Worm (Caenorhabditis elegans) whole organism, late embryonic: Measurements from ENCODE around the gene Y82E9BR.8.

Experiments used
- F13H6.1 ChIP-seq: sonication (generic microtip); optimal IDR thresholded peaks from 2 replicates; lab custom pipeline; 2016; ENCODE audit warnings: missing genetic modification characterization, missing compliant biosample characterization
- K09A11.1 ChIP-seq: sonication (generic microtip); optimal IDR thresholded peaks from 2 replicates; lab custom pipeline; 2017; ENCODE audit warnings: antibody characterized with exemption, mild to moderate bottlenecking, missing genetic modification characterization, missing compliant biosample characterization; ENCODE audit not compliant: insufficient read depth
- ama-1 ChIP-seq: fragments of 150-350 bp; optimal IDR thresholded peaks from 2 replicates; lab custom pipeline; 2014
- ceh-18 ChIP-seq: sonication (generic microtip); optimal IDR thresholded peaks from 2 replicates; lab custom pipeline; 2016; ENCODE audit warnings: missing genetic modification characterization, missing compliant biosample characterization
- ceh-19 ChIP-seq: fragments of 200-800 bp; sonication (Bioruptor generic); optimal IDR thresholded peaks from 2 replicates; lab custom pipeline; 2018; ENCODE audit warnings: mild to moderate bottlenecking, missing genetic modification characterization, missing compliant biosample characterization
- ceh-2 ChIP-seq: sonication (generic microtip); optimal IDR thresholded peaks from 2 replicates; lab custom pipeline; 2016; ENCODE audit warnings: missing genotype, missing genetic modification characterization, missing compliant biosample characterization
- ceh-22 ChIP-seq: sonication (generic microtip); optimal IDR thresholded peaks from 2 replicates; lab custom pipeline; 2017; ENCODE audit warnings: missing biosample characterization, missing genetic modification characterization
- ceh-24 ChIP-seq: sonication (generic microtip); optimal IDR thresholded peaks from 2 replicates; lab custom pipeline; 2016; ENCODE audit warnings: mild to moderate bottlenecking, missing genetic modification characterization, missing compliant biosample characterization
- ceh-34 ChIP-seq: sonication (generic microtip); optimal IDR thresholded peaks from 2 replicates; lab custom pipeline; 2016; ENCODE audit warnings: mild to moderate bottlenecking, missing genetic modification characterization, missing compliant biosample characterization
- ceh-48 ChIP-seq: sonication (generic microtip); optimal IDR thresholded peaks from 2 replicates; lab custom pipeline; 2016; ENCODE audit warnings: missing genetic modification characterization, inconsistent platforms, missing compliant biosample characterization
- ceh-6 ChIP-seq: fragments of 200-800 bp; sonication (Bioruptor generic); optimal IDR thresholded peaks from 2 replicates; lab custom pipeline; 2018; ENCODE audit warnings: mild to moderate bottlenecking, missing genetic modification characterization, missing compliant biosample characterization
- dmd-4 ChIP-seq: sonication (generic microtip); optimal IDR thresholded peaks from 2 replicates; lab custom pipeline; 2016; ENCODE audit warnings: borderline replicate concordance, missing genetic modification characterization, missing compliant biosample characterization
- dve-1 ChIP-seq: sonication (generic microtip); optimal IDR thresholded peaks from 2 replicates; lab custom pipeline; 2017; ENCODE audit warnings: antibody characterized with exemption, mild to moderate bottlenecking, missing genetic modification characterization, missing compliant biosample characterization
- elt-2 ChIP-seq: sonication (generic microtip); optimal IDR thresholded peaks from 2 replicates; lab custom pipeline; 2016; ENCODE audit warnings: missing genetic modification reagents, missing genetic modification characterization, missing compliant biosample characterization
- ets-4 ChIP-seq: sonication (generic microtip); optimal IDR thresholded peaks from 2 replicates; lab custom pipeline; 2016; ENCODE audit warnings: missing genetic modification characterization, missing compliant biosample characterization
- eyg-1 ChIP-seq: sonication (generic microtip); optimal IDR thresholded peaks from 2 replicates; lab custom pipeline; 2016; ENCODE audit warnings: missing genotype, missing genetic modification characterization, missing compliant biosample characterization
- fkh-6 ChIP-seq: sonication (generic microtip); optimal IDR thresholded peaks from 2 replicates; lab custom pipeline; 2016; ENCODE audit warnings: missing genetic modification characterization, missing compliant biosample characterization
- hlh-30 ChIP-seq: sonication (generic microtip); optimal IDR thresholded peaks from 2 replicates; lab custom pipeline; 2017; ENCODE audit warnings: antibody characterized with exemption, missing genetic modification characterization, missing compliant biosample characterization; ENCODE audit not compliant: insufficient read depth
- hlh-6 ChIP-seq: sonication (generic microtip); optimal IDR thresholded peaks from 2 replicates; lab custom pipeline; 2016; ENCODE audit warnings: missing genotype, missing genetic modification characterization, missing compliant biosample characterization
- hlh-8 ChIP-seq: sonication (generic microtip); optimal IDR thresholded peaks from 2 replicates; lab custom pipeline; 2016; ENCODE audit warnings: missing genotype, missing genetic modification characterization, missing compliant biosample characterization
- lin-11 ChIP-seq: fragments of 200-800 bp; sonication (Bioruptor generic); optimal IDR thresholded peaks from 2 replicates; lab custom pipeline; 2018; ENCODE audit warnings: mild to moderate bottlenecking, missing genetic modification characterization, missing compliant biosample characterization
- madf-2 ChIP-seq: sonication (generic microtip); optimal IDR thresholded peaks from 2 replicates; lab custom pipeline; 2017; ENCODE audit warnings: missing genetic modification characterization, missing compliant biosample characterization
- nhr-232 ChIP-seq: sonication (generic microtip); optimal IDR thresholded peaks from 2 replicates; lab custom pipeline; 2016; ENCODE audit warnings: missing genetic modification characterization, missing compliant biosample characterization
- npax-4 ChIP-seq: sonication (generic microtip); optimal IDR thresholded peaks from 2 replicates; lab custom pipeline; 2016; ENCODE audit warnings: missing genetic modification characterization, missing compliant biosample characterization
- pha-2 ChIP-seq: sonication (generic microtip); optimal IDR thresholded peaks from 2 replicates; lab custom pipeline; 2017; ENCODE audit warnings: mild to moderate bottlenecking, missing genetic modification characterization, missing compliant biosample characterization
- pqm-1 ChIP-seq: sonication (generic microtip); optimal IDR thresholded peaks from 2 replicates; lab custom pipeline; 2016; ENCODE audit warnings: missing genetic modification characterization, missing compliant biosample characterization
- pros-1 ChIP-seq: fragments of 150-350 bp; optimal IDR thresholded peaks from 2 replicates; lab custom pipeline; 2014; ENCODE audit warnings: missing biosample characterization, missing genetic modification reagents, missing genetic modification characterization
- ref-2 ChIP-seq: sonication (generic microtip); optimal IDR thresholded peaks from 2 replicates; lab custom pipeline; 2016; ENCODE audit warnings: missing genetic modification characterization, missing compliant biosample characterization
- sox-2 ChIP-seq: fragments of 200-800 bp; sonication (Bioruptor generic); IDR thresholded peaks from 2 replicates; pipeline ENCODE4 v1.3.6; 2022; ENCODE audit warnings: missing genetic modification reagents, missing genetic modification characterization, missing compliant biosample characterization
- sox-4 ChIP-seq: sonication (generic microtip); optimal IDR thresholded peaks from 2 replicates; lab custom pipeline; 2017; ENCODE audit warnings: mild to moderate bottlenecking, missing genetic modification characterization, inconsistent platforms, missing compliant biosample characterization
- syd-9 ChIP-seq: sonication (generic microtip); optimal IDR thresholded peaks from 2 replicates; lab custom pipeline; 2016; ENCODE audit warnings: mild to moderate bottlenecking, missing genetic modification characterization, moderate library complexity, missing compliant biosample characterization
- tbx-2 ChIP-seq: sonication (generic microtip); optimal IDR thresholded peaks from 2 replicates; lab custom pipeline; 2016; ENCODE audit warnings: missing genetic modification characterization, missing compliant biosample characterization
- unc-3 ChIP-seq, 2 experiments: fragments of 200-800 bp in 1 of 2; sonication (Bioruptor generic) in 1 of 2; sonication (generic microtip) in 1 of 2; conservative IDR thresholded peaks in 1 of 2; optimal IDR thresholded peaks in 1 of 2; 2 replicates each; pipeline versions ENCODE4 v1.3.6 to Lab custom; 2016 to 2022; ENCODE audit warnings: missing compliant biosample characterization in 2 of 2, missing genetic modification characterization in 2 of 2, missing genetic modification reagents in 1 of 2
- unc-55 ChIP-seq: sonication (generic microtip); optimal IDR thresholded peaks from 2 replicates; lab custom pipeline; 2017; ENCODE audit warnings: missing biosample characterization, missing genetic modification reagents, missing genetic modification characterization
- unc-86 ChIP-seq: sonication (generic microtip); optimal IDR thresholded peaks from 2 replicates; lab custom pipeline; 2016; ENCODE audit warnings: missing genetic modification characterization, missing compliant biosample characterization
- ztf-16 ChIP-seq: sonication (generic microtip); optimal IDR thresholded peaks from 2 replicates; lab custom pipeline; 2017; ENCODE audit warnings: missing genetic modification characterization, missing compliant biosample characterization

Gene Y82E9BR.8

DNA sequence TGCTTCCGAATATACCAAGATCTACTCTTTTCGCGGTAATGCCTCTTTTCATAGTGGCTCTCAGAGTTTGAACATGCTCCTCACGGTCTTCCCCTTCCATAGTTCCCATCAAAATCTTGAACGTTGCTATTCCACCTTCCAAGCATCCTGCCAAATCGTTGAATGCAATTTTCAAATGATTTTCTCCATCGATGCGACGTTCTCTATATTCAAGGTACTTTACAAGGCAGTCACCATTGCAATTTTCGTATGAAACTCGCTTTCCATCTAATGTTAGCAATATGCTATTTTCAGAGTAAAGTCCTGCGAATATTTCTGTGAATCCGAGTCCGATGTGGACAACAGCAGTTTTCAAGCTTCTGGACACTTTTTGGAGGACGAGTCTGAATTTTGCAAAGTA lies 43.6 kb downstream of the Y82E9BR.8 start:
- no peak for TF ChIP-seq ref-2 (tag; lab: Kevin White, UChicago)
- TF ChIP-seq lin-11 (tag; lab: Kevin White, UChicago) = no peak
- TF ChIP-seq dmd-4 = no peak
- TF ChIP-seq ceh-48 = no peak
- TF ChIP-seq ceh-22 (tag; lab: Kevin White, UChicago) = no peak
- TF ChIP-seq unc-55 (GFP tag; lab: Kevin White, UChicago) = no peak
- TF ChIP-seq npax-4 = no peak
- TF ChIP-seq fkh-6 (tag; lab: Kevin White, UChicago) = no peak
- TF ChIP-seq pha-2 (tag; lab: Kevin White, UChicago) = no peak
- TF ChIP-seq ama-1 = no peak
- no peak for TF ChIP-seq F13H6.1
- TF ChIP-seq ceh-19 (GFP tag; lab: Kevin White, UChicago) = no peak
- TF ChIP-seq pros-1 (tag; lab: Kevin White, UChicago) = no peak

DNA sequence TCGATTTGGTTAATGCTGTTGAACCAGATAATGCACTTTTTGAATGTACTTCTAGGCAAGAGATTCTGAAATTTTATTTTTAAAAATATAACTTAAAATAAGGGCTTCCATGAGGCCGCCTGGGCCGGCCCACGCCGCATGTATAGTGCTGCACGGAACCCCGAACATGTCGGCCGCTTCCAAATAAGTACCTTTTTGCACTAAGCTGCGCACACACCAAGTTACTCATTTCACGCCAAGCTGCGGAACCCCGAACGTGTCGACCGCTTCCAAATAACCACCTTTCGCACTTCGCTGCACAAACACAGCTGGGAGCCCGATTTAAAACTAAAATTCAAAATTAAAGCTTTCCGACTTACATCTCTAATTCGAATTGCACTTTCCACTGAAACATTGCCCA lies 46.5 kb downstream of the Y82E9BR.8 start:
- TF ChIP-seq ama-1 (no peak), hlh-30 (no peak), K09A11.1 (tag; lab: Kevin White, UChicago) (no peak), ceh-24 (tag; lab: Kevin White, UChicago) (no peak), sox-2 (no peak), ref-2 (tag; lab: Kevin White, UChicago) (no peak), syd-9 (no peak)

DNA sequence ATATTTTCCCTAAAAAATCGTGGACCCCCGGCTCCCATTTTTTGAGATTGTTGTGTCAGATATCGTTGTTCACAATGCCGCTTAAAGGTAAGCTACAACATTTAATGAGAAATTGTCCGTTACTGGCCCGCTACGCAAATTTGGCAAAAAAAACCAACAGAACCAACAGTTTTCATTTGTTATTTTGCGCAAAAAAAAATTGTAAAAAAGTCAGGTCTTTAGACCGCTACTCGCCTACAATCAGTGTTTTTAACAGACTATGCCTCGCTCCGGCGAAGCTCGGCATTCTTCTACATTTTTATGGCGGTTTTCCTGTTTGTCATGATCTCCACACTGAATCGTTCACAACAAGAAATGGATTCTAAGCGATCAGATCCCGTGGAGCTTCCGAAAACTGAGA lies 49.0 kb downstream of the Y82E9BR.8 start, which contains the start of gene Y82E9BL.12:
TSS of gene Y82E9BL.12 (plus strand) at position 301 of the 400 bp plus-strand sequence.
- TF ChIP-seq sox-4 (tag; lab: Kevin White, UChicago) = no peak
- no peak for TF ChIP-seq pros-1 (tag; lab: Kevin White, UChicago)
- TF ChIP-seq hlh-6 (tag; lab: Kevin White, UChicago) = no peak
- TF ChIP-seq dve-1 (tag; lab: Kevin White, UChicago) = no peak
- TF ChIP-seq ztf-16 (tag; lab: Kevin White, UChicago) = no peak
- no peak for TF ChIP-seq ceh-19 (GFP tag; lab: Kevin White, UChicago)
- no peak for TF ChIP-seq ceh-18 (tag; lab: Kevin White, UChicago)
- TF ChIP-seq ceh-2 (tag; lab: Kevin White, UChicago) = no peak
- no peak for TF ChIP-seq nhr-232 (tag; lab: Kevin White, UChicago)
- TF ChIP-seq tbx-2 (tag; lab: Kevin White, UChicago) = no peak
- TF ChIP-seq npax-4 = no peak
- TF ChIP-seq ceh-48 = no peak
- no peak for TF ChIP-seq madf-2 (tag; lab: Kevin White, UChicago)
- TF ChIP-seq pqm-1 (tag; lab: Kevin White, UChicago) = no peak
- no peak for TF ChIP-seq fkh-6 (tag; lab: Kevin White, UChicago)
- no peak for TF ChIP-seq unc-3 (GFP tag; conservative IDR thresholded peaks at IDR 0.05; lab: Robert Waterston, UW)
- no peak for TF ChIP-seq unc-3 (tag; optimal IDR thresholded peaks at IDR 0.05; lab: Kevin White, UChicago)
- no peak for TF ChIP-seq ama-1

DNA sequence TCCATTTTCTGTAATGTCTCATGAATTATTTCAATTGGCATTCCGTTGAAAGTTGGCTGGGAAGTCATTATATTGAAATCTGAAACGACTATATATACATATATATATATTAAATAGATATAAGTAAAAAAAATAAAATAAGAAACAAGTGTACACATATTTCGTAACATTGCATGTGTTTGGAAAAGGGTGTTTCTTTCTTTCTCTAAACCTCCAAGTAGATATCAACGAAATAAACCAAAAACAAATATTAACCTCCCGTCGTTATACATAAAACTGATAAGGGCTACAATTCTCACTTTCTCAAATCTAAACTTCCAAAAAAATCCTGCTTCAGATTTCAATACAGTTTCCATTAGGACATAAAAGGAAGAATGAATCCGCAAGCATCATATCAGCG lies 49.7 kb downstream of the Y82E9BR.8 start, which contains the start of gene fbxa-79:
TSS of gene fbxa-79 (minus strand) at position 86 of the 400 bp plus-strand sequence.
- TF ChIP-seq eyg-1 (tag; lab: Kevin White, UChicago) (no peak), hlh-8 (no peak), npax-4 (no peak), elt-2 (tag; lab: Kevin White, UChicago) (peak; percentile 9), pha-2 (tag; lab: Kevin White, UChicago) (no peak)
- TF ChIP-seq, all 69 proteins: peak for 1

DNA sequence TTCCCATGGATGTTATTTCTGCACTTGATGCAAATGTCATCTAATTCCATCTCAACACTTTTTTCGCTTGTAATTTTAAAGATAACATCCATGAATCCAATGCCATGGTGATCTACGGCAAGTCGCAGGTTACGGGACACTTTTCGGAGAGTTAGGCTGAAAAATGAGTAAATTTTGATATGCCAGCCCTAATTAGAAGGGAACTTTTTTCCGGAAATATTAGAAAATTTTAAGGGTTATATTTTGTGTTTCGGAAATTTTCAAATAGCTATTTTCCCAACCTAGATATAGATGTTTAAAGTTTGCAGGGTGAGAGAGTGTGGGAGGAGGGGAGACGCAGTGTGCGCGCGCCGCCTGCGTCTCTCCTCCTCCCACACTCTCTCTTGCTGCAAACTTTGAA lies 50.5 kb downstream of the Y82E9BR.8 start:
- TF ChIP-seq K09A11.1 (tag; lab: Kevin White, UChicago) (no peak), hlh-30 (no peak), ets-4 (tag; lab: Kevin White, UChicago) (no peak), ceh-18 (tag; lab: Kevin White, UChicago) (no peak), ceh-19 (GFP tag; lab: Kevin White, UChicago) (no peak), unc-86 (tag; lab: Kevin White, UChicago) (no peak), ceh-6 (GFP tag; lab: Kevin White, UChicago) (no peak), ceh-34 (no peak), pros-1 (tag; lab: Kevin White, UChicago) (no peak), dve-1 (tag; lab: Kevin White, UChicago) (no peak)
